Worm (Caenorhabditis elegans): ENCODE data around the gene cogc-2.

The cogc-2 gene

DNA sequence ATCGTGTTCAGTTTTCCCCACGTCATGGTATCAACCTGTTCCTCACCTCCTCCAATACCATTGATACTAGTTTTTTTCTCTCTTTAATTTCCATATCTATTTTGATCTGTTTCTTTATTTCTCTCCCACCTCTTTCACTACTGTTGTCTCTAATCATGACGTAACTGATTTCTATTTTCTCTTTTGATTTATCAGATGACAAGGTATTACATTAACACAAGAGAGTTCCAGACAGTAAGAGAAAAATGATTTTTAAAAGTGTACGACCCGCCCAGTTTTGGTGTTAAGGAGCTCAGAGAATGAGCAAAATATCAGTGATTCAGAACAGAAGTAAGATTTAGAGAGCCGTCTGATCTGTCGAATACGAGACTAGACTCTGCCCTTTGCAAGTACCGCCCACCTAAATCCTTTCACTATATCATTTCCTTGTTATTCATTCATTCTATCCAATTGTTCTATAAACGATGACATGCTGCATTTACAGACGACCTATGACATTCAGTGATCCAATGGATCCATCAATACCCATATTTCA is 10.4 kb upstream of the cogc-2 start, which contains the start of gene nhr-105:
TSS of gene nhr-105 (plus strand) at position 485 of the 535 bp plus-strand sequence.
- TF ChIP-seq fkh-10 (GFP tag; optimal IDR thresholded peaks at IDR 0.05), result no peak
- no peak for TF ChIP-seq F49E8.2 (tag; optimal IDR thresholded peaks at IDR 0.05; ENCODE audit: borderline replicate concordance)
- no peak; the same call in 1 of the 2 replicates for TF ChIP-seq set-16 (GFP tag; IDR thresholded peaks at IDR 0.05)
- TF ChIP-seq hmg-1.1 (GFP tag; IDR thresholded peaks at IDR 0.05), result no peak
- no peak for TF ChIP-seq lin-29 (GFP tag; IDR thresholded peaks at IDR 0.05)
- no peak for TF ChIP-seq spr-1 (tag; optimal IDR thresholded peaks at IDR 0.05)
- TF ChIP-seq T20F7.1 (GFP tag; optimal IDR thresholded peaks at IDR 0.05), result peak; percentile 36
- no peak for TF ChIP-seq ceh-32 (tag; optimal IDR thresholded peaks at IDR 0.05; ENCODE audit: poor library complexity)
- TF ChIP-seq ceh-44 (GFP tag; IDR thresholded peaks at IDR 0.05), result no peak
- TF ChIP-seq daf-19 (GFP tag; conservative IDR thresholded peaks at IDR 0.05), result no peak
- peak in 1 of 2 experiments; percentile 79 for TF ChIP-seq lsy-2 (tag; optimal IDR thresholded peaks at IDR 0.05)
- TF ChIP-seq nhr-25 (tag; optimal IDR thresholded peaks at IDR 0.05; ENCODE audit: borderline replicate concordance, insufficient read depth), result peak; percentile 46
- TF ChIP-seq nhr-48 (tag; optimal IDR thresholded peaks at IDR 0.05), result peak; percentile 88
- TF ChIP-seq unc-39 (tag; optimal IDR thresholded peaks at IDR 0.05), result no peak
- no peak for TF ChIP-seq mdt-29 (GFP tag; IDR thresholded peaks at IDR 0.05)
- TF ChIP-seq lin-13 (GFP tag; optimal IDR thresholded peaks at IDR 0.05), result peak; percentile 12
- TF ChIP-seq F26F4.8 (GFP tag; conservative IDR thresholded peaks at IDR 0.05), result no peak
- peak; percentile 20 for TF ChIP-seq nhr-76 (tag; optimal IDR thresholded peaks at IDR 0.05)
- TF ChIP-seq mxl-2 (GFP tag; conservative IDR thresholded peaks at IDR 0.05), result peak; percentile 67; the same call in 1 of the 2 replicates
- peak; percentile 11 for TF ChIP-seq mes-2 (tag; optimal IDR thresholded peaks at IDR 0.05; ENCODE audit: poor library complexity, severe bottlenecking)
- peak; percentile 77 for TF ChIP-seq nhr-77 (tag; optimal IDR thresholded peaks at IDR 0.05)
- TF ChIP-seq nhr-41 (GFP tag; IDR thresholded peaks at IDR 0.05), result no peak
- TF ChIP-seq mxl-3 (GFP tag; optimal IDR thresholded peaks at IDR 0.05), result no peak
- TF ChIP-seq Y5F2A.4 (GFP tag; optimal IDR thresholded peaks at IDR 0.05), result no peak
- no peak for TF ChIP-seq lim-7 (GFP tag; IDR thresholded peaks at IDR 0.05)
- peak; percentile 81 for TF ChIP-seq nhr-28 (tag; optimal IDR thresholded peaks at IDR 0.05)
- TF ChIP-seq F37D6.2 (tag; optimal IDR thresholded peaks at IDR 0.05), result no peak
- TF ChIP-seq tag-97 (GFP tag; IDR thresholded peaks at IDR 0.05), result no peak
- no peak; the same call in 1 of the 2 replicates for TF ChIP-seq arid-1 (GFP tag; conservative IDR thresholded peaks at IDR 0.05)
- no peak for TF ChIP-seq skn-1 (tag; optimal IDR thresholded peaks at IDR 0.05)
- TF ChIP-seq nhr-102 (tag; optimal IDR thresholded peaks at IDR 0.05), result peak; percentile 39
- TF ChIP-seq nhr-11 (tag; optimal IDR thresholded peaks at IDR 0.05), result peak; percentile 27
- TF ChIP-seq lin-15B (tag; optimal IDR thresholded peaks at IDR 0.05), result no peak
- TF ChIP-seq zfp-3 (GFP tag; conservative IDR thresholded peaks at IDR 0.05), result 0 out of 2 replicates have a peak, but pooled peaks have one; percentile 11
- peak; percentile 74 for TF ChIP-seq nhr-10 (tag; optimal IDR thresholded peaks at IDR 0.05)
- TF ChIP-seq ceh-20 (GFP tag; IDR thresholded peaks at IDR 0.05), result no peak
- TF ChIP-seq mep-1 (tag; optimal IDR thresholded peaks at IDR 0.05), result peak; percentile 73
- TF ChIP-seq gei-8 (GFP tag; optimal IDR thresholded peaks at IDR 0.05), result no peak
- TF ChIP-seq unc-130 (GFP tag; optimal IDR thresholded peaks at IDR 0.05), result no peak
- TF ChIP-seq dmd-8 (GFP tag; IDR thresholded peaks at IDR 0.05), result no peak
- no peak for TF ChIP-seq dpl-1 (GFP tag; optimal IDR thresholded peaks at IDR 0.05)
- no peak for TF ChIP-seq spr-3 (GFP tag; optimal IDR thresholded peaks at IDR 0.05)
- TF ChIP-seq hif-1 (tag; optimal IDR thresholded peaks at IDR 0.05), result no peak
- TF ChIP-seq duxl-1 (tag; optimal IDR thresholded peaks at IDR 0.05; ENCODE audit: poor library complexity), result no peak
- peak; percentile 84 for TF ChIP-seq hlh-30 (tag; optimal IDR thresholded peaks at IDR 0.05; ENCODE audit: insufficient read depth)
- no peak for TF ChIP-seq zag-1 (tag; optimal IDR thresholded peaks at IDR 0.05)
- TF ChIP-seq F44E2.7 (GFP tag; IDR thresholded peaks at IDR 0.05), result no peak
- TF ChIP-seq lin-1 (GFP tag; IDR thresholded peaks at IDR 0.05), result peak; percentile 47; the same call in 1 of the 2 replicates
- TF ChIP-seq hlh-11 (tag; optimal IDR thresholded peaks at IDR 0.05), result peak; percentile 92
- TF ChIP-seq lin-38 (GFP tag; IDR thresholded peaks at IDR 0.05), result peak; percentile 37; the same call in 1 of the 2 replicates
